Worm (Caenorhabditis elegans): ENCODE measurements around the gene T25D3.3.

DNA sequence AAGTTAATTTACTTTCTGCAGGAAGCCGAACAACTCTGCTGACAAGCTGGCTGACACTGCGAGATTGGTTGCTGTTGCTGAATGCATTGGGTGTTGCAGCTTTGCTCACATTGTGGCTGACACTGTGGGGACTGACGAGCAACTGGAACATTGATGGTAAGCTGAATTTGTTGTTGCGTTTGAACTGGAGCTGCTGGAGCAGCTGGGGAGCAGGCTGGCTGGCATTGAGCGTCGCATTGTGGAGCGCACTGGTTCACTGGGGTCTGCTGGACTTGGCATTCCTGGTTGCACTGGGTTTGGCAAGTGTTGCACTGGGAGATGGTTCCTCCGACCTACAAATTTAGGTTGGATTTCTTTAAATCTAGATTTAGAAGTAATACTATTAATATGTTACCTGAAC, 40.2 kb downstream of the T25D3.3 start:
- no peak for TF ChIP-seq aly-2 (tag; optimal IDR thresholded peaks at IDR 0.05)
- no peak for TF ChIP-seq lin-15B (tag; optimal IDR thresholded peaks at IDR 0.05)
- no peak for TF ChIP-seq ctbp-1 (GFP tag; IDR thresholded peaks at IDR 0.05)

All from whole organism, L4 larva.